Worm (Caenorhabditis elegans) whole organism, young adult: Measurements from ENCODE around the gene B0464.9.
A peak's percentile ranks its signal among the peaks of the same experiment; 100 is the strongest.

Source experiments
- B0035.1 ChIP-seq: sonication (generic microtip); optimal IDR thresholded peaks from 2 replicates; lab custom pipeline; 2016; ENCODE audit warnings: missing genetic modification characterization, mild to moderate bottlenecking, missing compliant biosample characterization, missing genotype, missing genetic modification reagents
- B0261.1 ChIP-seq: sonication (generic microtip); optimal IDR thresholded peaks from 2 replicates; lab custom pipeline; 2016; ENCODE audit warnings: mild to moderate bottlenecking, missing genetic modification characterization, moderate library complexity, missing compliant biosample characterization
- C06A6.2 ChIP-seq: fragments of 200-800 bp; sonication (Bioruptor generic); conservative IDR thresholded peaks from 2 replicates; pipeline ENCODE4 v1.3.6; 2022; ENCODE audit warnings: missing genetic modification characterization, missing compliant biosample characterization
- D2030.7 ChIP-seq: fragments of 200-800 bp; sonication (Bioruptor generic); IDR thresholded peaks from 2 replicates; pipeline ENCODE4 v1.3.6; 2022; ENCODE audit warnings: missing genetic modification reagents, missing genetic modification characterization, missing compliant biosample characterization
- F49E8.2 ChIP-seq: sonication (generic microtip); optimal IDR thresholded peaks from 3 replicates; lab custom pipeline; 2017; ENCODE audit warnings: missing genetic modification characterization, mild to moderate bottlenecking, missing compliant biosample characterization, antibody characterized with exemption, moderate library complexity; ENCODE audit not compliant: insufficient read depth
- F52B5.7 ChIP-seq: sonication (generic microtip); optimal IDR thresholded peaks from 2 replicates; lab custom pipeline; 2016; ENCODE audit warnings: mild to moderate bottlenecking, missing genetic modification characterization, missing compliant biosample characterization
- F55B11.4 ChIP-seq: sonication (generic microtip); optimal IDR thresholded peaks from 2 replicates; lab custom pipeline; 2016; ENCODE audit warnings: missing compliant biosample characterization, missing genetic modification characterization, borderline replicate concordance; ENCODE audit not compliant: insufficient read depth
- T26A5.8 ChIP-seq: sonication (generic microtip); optimal IDR thresholded peaks from 2 replicates; lab custom pipeline; 2016; ENCODE audit warnings: missing genetic modification characterization, missing compliant biosample characterization
- Y53F4B.3 ChIP-seq: fragments of 200-800 bp; sonication (Bioruptor generic); IDR thresholded peaks from 2 replicates; pipeline ENCODE4 v1.3.6; 2022; ENCODE audit warnings: missing genetic modification reagents, missing genetic modification characterization, missing compliant biosample characterization
- Y53G8AR.9 ChIP-seq: fragments of 200-800 bp; sonication (Bioruptor generic); conservative IDR thresholded peaks from 2 replicates; pipeline ENCODE4 v1.3.6; 2022; ENCODE audit warnings: missing genetic modification reagents, missing genetic modification characterization, missing compliant biosample characterization
- Y56A3A.18 ChIP-seq: fragments of 200-800 bp; sonication (Bioruptor generic); IDR thresholded peaks from 2 replicates; pipeline ENCODE4 v1.3.6; 2022; ENCODE audit warnings: missing genetic modification reagents, missing genetic modification characterization, missing compliant biosample characterization
- aptf-3 ChIP-seq: fragments of 200-800 bp; sonication (Bioruptor generic); IDR thresholded peaks from 2 replicates; pipeline ENCODE4 v1.3.6; 2022; ENCODE audit warnings: missing genetic modification characterization, missing compliant biosample characterization
- atf-7 ChIP-seq: sonication (generic microtip); optimal IDR thresholded peaks from 2 replicates; lab custom pipeline; 2017; ENCODE audit warnings: mild to moderate bottlenecking, missing genetic modification characterization, missing compliant biosample characterization
- ceh-40 ChIP-seq: fragments of 200-800 bp; sonication (Bioruptor generic); IDR thresholded peaks from 2 replicates; pipeline ENCODE4 v1.3.6; 2022; ENCODE audit warnings: missing genetic modification characterization, missing compliant biosample characterization
- ceh-58 ChIP-seq: fragments of 200-800 bp; sonication (Bioruptor generic); IDR thresholded peaks from 2 replicates; pipeline ENCODE4 v1.3.6; 2022; ENCODE audit warnings: missing genetic modification characterization, missing compliant biosample characterization
- ceh-91 ChIP-seq: fragments of 200-800 bp; sonication (Bioruptor generic); IDR thresholded peaks from 2 replicates; pipeline ENCODE4 v1.3.6; 2022; ENCODE audit warnings: missing genetic modification reagents, missing genetic modification characterization, missing compliant biosample characterization
- chd-7 ChIP-seq: sonication (generic microtip); optimal IDR thresholded peaks from 2 replicates; lab custom pipeline; 2016; ENCODE audit warnings: mild to moderate bottlenecking, missing genetic modification characterization, moderate library complexity, missing compliant biosample characterization
- dox-1 ChIP-seq: fragments of 200-800 bp; sonication (Bioruptor generic); IDR thresholded peaks from 2 replicates; pipeline ENCODE4 v1.3.6; 2022; ENCODE audit warnings: missing genetic modification reagents, missing genetic modification characterization, missing compliant biosample characterization
- dpl-1 ChIP-seq: fragments of 150-350 bp; optimal IDR thresholded peaks from 2 replicates; lab custom pipeline; 2014; ENCODE audit warnings: missing biosample characterization, missing genetic modification reagents, missing genetic modification characterization
- efl-1 ChIP-seq: fragments of 150-350 bp; optimal IDR thresholded peaks from 2 replicates; lab custom pipeline; 2014; ENCODE audit warnings: missing biosample characterization, missing genetic modification reagents, missing genetic modification characterization
- egl-18 ChIP-seq: fragments of 200-800 bp; sonication (Bioruptor generic); IDR thresholded peaks from 2 replicates; pipeline ENCODE4 v1.3.6; 2022; ENCODE audit warnings: missing genetic modification reagents, missing genetic modification characterization, missing compliant biosample characterization
- egrh-3 ChIP-seq: fragments of 200-800 bp; sonication (Bioruptor generic); IDR thresholded peaks from 2 replicates; pipeline ENCODE4 v1.3.6; 2022; ENCODE audit warnings: missing genetic modification reagents, missing genetic modification characterization, missing compliant biosample characterization
- ekl-4 ChIP-seq: fragments of 200-800 bp; sonication (Bioruptor generic); IDR thresholded peaks from 2 replicates; pipeline ENCODE4 v1.3.6; 2022; ENCODE audit warnings: missing genetic modification reagents, missing genetic modification characterization, missing compliant biosample characterization
- gei-17 ChIP-seq: fragments of 200-800 bp; sonication (Bioruptor generic); optimal IDR thresholded peaks from 2 replicates; lab custom pipeline; 2018; ENCODE audit warnings: mild to moderate bottlenecking, missing genetic modification characterization, missing compliant biosample characterization
- him-1 ChIP-seq: sonication (generic microtip); optimal IDR thresholded peaks from 2 replicates; lab custom pipeline; 2016; ENCODE audit warnings: missing genotype, missing genetic modification reagents, missing genetic modification characterization, missing compliant biosample characterization
- hlh-26 ChIP-seq: fragments of 200-800 bp; sonication (Bioruptor generic); conservative IDR thresholded peaks from 2 replicates; pipeline ENCODE4 v1.3.6; 2022; ENCODE audit warnings: missing genetic modification reagents, missing genetic modification characterization, missing compliant biosample characterization
- hsf-1 ChIP-seq: fragments of 200-800 bp; sonication (Bioruptor generic); IDR thresholded peaks from 2 replicates; pipeline ENCODE4 v1.3.6; 2022; ENCODE audit warnings: missing genetic modification reagents, missing genetic modification characterization, missing compliant biosample characterization
- let-607 ChIP-seq, 2 experiments: fragments of 200-800 bp in 1 of 2; sonication (Bioruptor generic) in 1 of 2; sonication (generic microtip) in 1 of 2; optimal IDR thresholded peaks; 2 replicates each; lab custom pipeline; 2016 to 2018; ENCODE audit warnings: mild to moderate bottlenecking in 2 of 2, missing compliant biosample characterization in 2 of 2, missing genetic modification characterization in 2 of 2, moderate library complexity in 2 of 2, missing genotype in 1 of 2
- lin-35 ChIP-seq, 3 experiments: fragments of 150-350 bp in 2 of 3; sonication (generic microtip) in 1 of 3; optimal IDR thresholded peaks; 2 replicates each; lab custom pipeline; 2014 to 2018; ENCODE audit warnings: missing biosample characterization in 3 of 3, missing genetic modification characterization in 3 of 3, missing genetic modification reagents in 3 of 3
- lir-1 ChIP-seq: fragments of 200-800 bp; sonication (Bioruptor generic); conservative IDR thresholded peaks from 2 replicates; pipeline ENCODE4 v1.3.6; 2022; ENCODE audit warnings: missing genetic modification reagents, missing genetic modification characterization, missing compliant biosample characterization
- lsy-27 ChIP-seq: sonication (generic microtip); optimal IDR thresholded peaks from 2 replicates; lab custom pipeline; 2017; ENCODE audit warnings: missing genetic modification characterization, mild to moderate bottlenecking, missing compliant biosample characterization, antibody characterized with exemption, missing genotype, borderline replicate concordance; ENCODE audit not compliant: insufficient read depth
- madf-3 ChIP-seq: fragments of 200-800 bp; sonication (Bioruptor generic); IDR thresholded peaks from 2 replicates; pipeline ENCODE4 v1.3.6; 2022; ENCODE audit warnings: missing genetic modification reagents, missing genetic modification characterization, missing compliant biosample characterization
- mcd-1 ChIP-seq: fragments of 200-800 bp; sonication (Bioruptor generic); IDR thresholded peaks from 2 replicates; pipeline ENCODE4 v1.3.6; 2022; ENCODE audit warnings: missing genetic modification reagents, missing genetic modification characterization, missing compliant biosample characterization
- mel-28 ChIP-seq: sonication (generic microtip); optimal IDR thresholded peaks from 2 replicates; lab custom pipeline; 2016; ENCODE audit warnings: borderline replicate concordance, mild to moderate bottlenecking, missing genetic modification characterization, missing compliant biosample characterization
- mes-4 ChIP-seq: sonication (generic microtip); optimal IDR thresholded peaks from 2 replicates; lab custom pipeline; 2016; ENCODE audit warnings: missing genotype, missing genetic modification characterization, missing compliant biosample characterization
- mxl-1 ChIP-seq: sonication (generic microtip); optimal IDR thresholded peaks from 2 replicates; lab custom pipeline; 2016; ENCODE audit warnings: missing genetic modification characterization, missing compliant biosample characterization
- nfya-2 ChIP-seq: fragments of 200-800 bp; sonication (Bioruptor generic); IDR thresholded peaks from 2 replicates; pipeline ENCODE4 v1.3.6; 2022; ENCODE audit warnings: missing genetic modification reagents, missing genetic modification characterization, missing compliant biosample characterization
- pha-4 ChIP-seq: fragments of 150-350 bp; sonication (generic microtip); optimal IDR thresholded peaks from 2 replicates; lab custom pipeline; 2014; ENCODE audit warnings: missing biosample characterization, missing genetic modification reagents, missing genetic modification characterization
- sdz-38 ChIP-seq: sonication (generic microtip); optimal IDR thresholded peaks from 2 replicates; lab custom pipeline; 2016; ENCODE audit warnings: missing genotype, missing genetic modification characterization, missing compliant biosample characterization
- snpc-3.4 ChIP-seq: sonication (generic microtip); optimal IDR thresholded peaks from 2 replicates; lab custom pipeline; 2017; ENCODE audit warnings: missing genetic modification characterization, mild to moderate bottlenecking, missing compliant biosample characterization, antibody characterized with exemption, moderate library complexity, missing genotype, missing genetic modification reagents
- sptf-2 ChIP-seq: fragments of 200-800 bp; sonication (Bioruptor generic); optimal IDR thresholded peaks from 2 replicates; lab custom pipeline; 2018; ENCODE audit warnings: mild to moderate bottlenecking, missing genetic modification characterization, missing compliant biosample characterization
- unc-130 ChIP-seq: sonication (generic microtip); optimal IDR thresholded peaks from 2 replicates; lab custom pipeline; 2016; ENCODE audit warnings: missing genetic modification reagents, missing genetic modification characterization, missing compliant biosample characterization
- unc-62 ChIP-seq: fragments of 150-350 bp; optimal IDR thresholded peaks from 2 replicates; lab custom pipeline; 2014; ENCODE audit warnings: missing biosample characterization, missing genetic modification reagents, missing genetic modification characterization
- xnd-1 ChIP-seq: sonication (generic microtip); optimal IDR thresholded peaks from 2 replicates; lab custom pipeline; 2016; ENCODE audit warnings: missing genotype, missing genetic modification reagents, missing genetic modification characterization, missing compliant biosample characterization
- zfh-2 ChIP-seq: fragments of 200-800 bp; sonication (Bioruptor generic); conservative IDR thresholded peaks from 2 replicates; pipeline ENCODE4 v1.3.6; 2022; ENCODE audit warnings: missing genetic modification reagents, missing genetic modification characterization, missing compliant biosample characterization
- ztf-22 ChIP-seq: fragments of 200-800 bp; sonication (Bioruptor generic); optimal IDR thresholded peaks from 2 replicates; lab custom pipeline; 2018; ENCODE audit warnings: mild to moderate bottlenecking, missing genetic modification characterization, moderate library complexity, missing compliant biosample characterization
- ztf-6 ChIP-seq: fragments of 200-800 bp; sonication (Bioruptor generic); IDR thresholded peaks from 2 replicates; pipeline ENCODE4 v1.3.6; 2022; ENCODE audit warnings: missing genetic modification reagents, missing genetic modification characterization, missing compliant biosample characterization

The B0464.9 gene

ce11 chrIII:9455980-9456658 lies 9.4 kb upstream of the B0464.9 start, which contains the start of the genes rheb-1 and spk-1 (continued):
- TF ChIP-seq Y53G8AR.9 (GFP tag; lab: Robert Waterston, UW) (peak; percentile 59; the same call in 1 of the 2 replicates), sptf-2 (GFP tag; lab: Kevin White, UChicago) (no peak), Y56A3A.18 (GFP tag; lab: Robert Waterston, UW) (no peak), F55B11.4 (no peak), ztf-6 (GFP tag; lab: Robert Waterston, UW) (no peak), ceh-58 (GFP tag; lab: Robert Waterston, UW) (no peak), ztf-22 (GFP tag; lab: Kevin White, UChicago) (peak; percentile 87), aptf-3 (GFP tag; lab: Robert Waterston, UW) (no peak), B0035.1 (tag; lab: Kevin White, UChicago) (no peak), lir-1 (GFP tag; lab: Robert Waterston, UW) (peak; percentile 66; the same call in 1 of the 2 replicates), lin-35 (GFP tag; optimal IDR thresholded peaks at IDR 0.05; lab: Kevin White, UChicago) (peak in 1 of 3 experiments; percentile 58), mel-28 (tag; lab: Kevin White, UChicago) (no peak), zfh-2 (GFP tag; lab: Robert Waterston, UW) (peak; percentile 79), hsf-1 (peak; percentile 59; the same call in 1 of the 2 replicates), F52B5.7 (tag; lab: Kevin White, UChicago) (peak; percentile 38), unc-62 (GFP tag; lab: Kevin White, UChicago) (peak; percentile 63), C06A6.2 (GFP tag; lab: Robert Waterston, UW) (peak; percentile 73), unc-130 (GFP tag; lab: Kevin White, UChicago) (peak; percentile 30), mcd-1 (GFP tag; lab: Robert Waterston, UW) (peak; percentile 89), T26A5.8 (tag; lab: Kevin White, UChicago) (no peak), egrh-3 (GFP tag; lab: Robert Waterston, UW) (0 out of 2 replicates have a peak, but pooled peaks have one; percentile 18), atf-7 (tag; lab: Kevin White, UChicago) (peak; percentile 83), efl-1 (peak; percentile 80), F49E8.2 (tag; lab: Kevin White, UChicago) (peak; percentile 77), D2030.7 (GFP tag; lab: Robert Waterston, UW) (peak; percentile 78), him-1 (tag; lab: Kevin White, UChicago) (no peak), xnd-1 (tag; lab: Kevin White, UChicago) (peak; percentile 24), dox-1 (GFP tag; lab: Robert Waterston, UW) (peak; percentile 97), sdz-38 (tag; lab: Kevin White, UChicago) (no peak), hlh-26 (GFP tag; lab: Robert Waterston, UW) (no peak), nfya-2 (GFP tag; lab: Robert Waterston, UW) (no peak), mes-4 (no peak), egl-18 (GFP tag; lab: Robert Waterston, UW) (no peak), ceh-91 (GFP tag; lab: Robert Waterston, UW) (peak; percentile 76), lsy-27 (tag; lab: Kevin White, UChicago) (peak; percentile 1), let-607 (tag; optimal IDR thresholded peaks at IDR 0.05; lab: Kevin White, UChicago) (peak; percentile 81 to 84), pha-4 (tag; lab: Kevin White, UChicago) (peak; percentile 33), mxl-1 (tag; lab: Kevin White, UChicago) (no peak), madf-3 (GFP tag; lab: Robert Waterston, UW) (peak; percentile 81; the same call in 1 of the 2 replicates), snpc-3.4 (tag; lab: Kevin White, UChicago) (peak; percentile 82), gei-17 (GFP tag; lab: Kevin White, UChicago) (peak; percentile 47), chd-7 (tag; lab: Kevin White, UChicago) (peak; percentile 75), B0261.1 (tag; lab: Kevin White, UChicago) (peak; percentile 7), dpl-1 (peak; percentile 51), ekl-4 (peak; percentile 66; the same call in 1 of the 2 replicates), ceh-40 (GFP tag; lab: Robert Waterston, UW) (no peak), Y53F4B.3 (GFP tag; lab: Robert Waterston, UW) (no peak)
